Worm (Caenorhabditis elegans): ENCODE results near the gene T24C2.3.

T24C2.3 gene

DNA sequence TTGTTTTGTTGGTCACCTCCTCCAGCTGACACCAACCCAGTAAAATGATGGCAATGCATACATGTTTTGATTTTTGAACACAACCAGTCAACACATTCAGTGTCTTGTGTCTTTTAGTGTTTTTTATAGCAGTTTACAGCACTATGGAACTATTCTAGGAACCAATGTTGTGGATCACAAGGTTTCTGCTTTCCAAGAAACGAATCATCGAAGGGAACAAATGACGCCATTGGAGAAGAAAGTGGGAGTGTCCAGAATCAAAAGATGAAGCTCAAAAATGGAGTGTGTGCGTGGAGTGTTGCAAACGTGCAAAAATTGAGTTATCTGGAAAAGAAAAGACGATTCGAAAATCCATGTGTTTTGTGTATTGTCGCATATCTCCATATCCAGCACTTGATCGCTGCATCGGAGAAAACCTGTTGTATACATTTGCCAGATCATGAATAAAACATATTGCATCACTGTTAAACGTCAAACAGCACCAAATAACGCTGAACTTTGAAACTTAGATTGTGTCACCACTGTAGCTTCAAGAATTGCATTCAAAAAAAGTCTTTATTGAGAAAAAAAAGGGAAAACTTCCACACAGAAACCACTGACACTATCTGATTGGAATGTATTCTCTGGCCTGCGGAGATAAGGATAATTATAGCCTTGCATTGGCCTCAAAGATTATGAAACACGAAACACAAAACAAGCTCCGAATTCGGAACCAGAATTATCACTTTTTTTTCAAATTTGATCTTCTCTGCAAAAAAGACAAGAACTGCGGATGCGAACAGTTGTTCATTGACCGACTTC is 19.2 kb downstream of the T24C2.3 start:
- TF ChIP-seq ceh-83 (GFP tag; optimal IDR thresholded peaks at IDR 0.05): no peak
- no peak for TF ChIP-seq lsy-2 (tag; optimal IDR thresholded peaks at IDR 0.05)
- no peak for TF ChIP-seq sptf-1 (tag; optimal IDR thresholded peaks at IDR 0.05)
- no peak for TF ChIP-seq elt-3 (tag; optimal IDR thresholded peaks at IDR 0.05)
- TF ChIP-seq elt-1 (tag; optimal IDR thresholded peaks at IDR 0.05; ENCODE audit: borderline replicate concordance, insufficient read depth): peak; percentile 87
- TF ChIP-seq hlh-1 (tag; optimal IDR thresholded peaks at IDR 0.05): peak; percentile 48
- no peak for TF ChIP-seq tbx-8 (GFP tag; optimal IDR thresholded peaks at IDR 0.05)
- TF ChIP-seq nhr-12 (tag; optimal IDR thresholded peaks at IDR 0.05): no peak
- TF ChIP-seq sem-2 (GFP tag; optimal IDR thresholded peaks at IDR 0.05): no peak
- no peak for TF ChIP-seq pha-4 (tag; optimal IDR thresholded peaks at IDR 0.05)
- TF ChIP-seq mls-2 (tag; optimal IDR thresholded peaks at IDR 0.05): no peak
- no peak for TF ChIP-seq mab-5 (tag; optimal IDR thresholded peaks at IDR 0.05)
- TF ChIP-seq mep-1 (tag; optimal IDR thresholded peaks at IDR 0.05): no peak
- peak; percentile 53 for TF ChIP-seq unc-62 (GFP tag; optimal IDR thresholded peaks at IDR 0.05)

- TF ChIP-seq ceh-39 (tag; optimal IDR thresholded peaks at IDR 0.05) (no peak), mab-5 (tag; optimal IDR thresholded peaks at IDR 0.05) (no peak), ceh-43 (GFP tag; optimal IDR thresholded peaks at IDR 0.05) (no peak), lin-13 (tag; optimal IDR thresholded peaks at IDR 0.05) (no peak), M03D4.4 (tag; optimal IDR thresholded peaks at IDR 0.05) (no peak), cnd-1 (tag; optimal IDR thresholded peaks at IDR 0.05) (no peak), ces-1 (GFP tag; optimal IDR thresholded peaks at IDR 0.05) (no peak), lsy-2 (tag; optimal IDR thresholded peaks at IDR 0.05) (no peak), pha-4 (tag; optimal IDR thresholded peaks at IDR 0.05) (no peak), nhr-2 (tag; optimal IDR thresholded peaks at IDR 0.05) (no peak)
Observed at ce11 chrX:14563818-14564217, 20.5 kb downstream of the T24C2.3 start.

- TF ChIP-seq pha-4 (tag; optimal IDR thresholded peaks at IDR 0.05): no peak
- TF ChIP-seq mab-5 (tag; optimal IDR thresholded peaks at IDR 0.05): no peak
- TF ChIP-seq lsy-2 (tag; optimal IDR thresholded peaks at IDR 0.05): no peak
- no peak for TF ChIP-seq nhr-2 (tag; optimal IDR thresholded peaks at IDR 0.05)
- no peak for TF ChIP-seq lin-13 (tag; optimal IDR thresholded peaks at IDR 0.05)
- TF ChIP-seq mls-2 (tag; optimal IDR thresholded peaks at IDR 0.05): no peak
- no peak for TF ChIP-seq ceh-39 (tag; optimal IDR thresholded peaks at IDR 0.05)
- no peak for TF ChIP-seq ceh-83 (GFP tag; optimal IDR thresholded peaks at IDR 0.05)
- no peak for TF ChIP-seq unc-62 (GFP tag; optimal IDR thresholded peaks at IDR 0.05)
Observed at ce11 chrX:14565245-14565644, 21.9 kb downstream of the T24C2.3 start.

DNA sequence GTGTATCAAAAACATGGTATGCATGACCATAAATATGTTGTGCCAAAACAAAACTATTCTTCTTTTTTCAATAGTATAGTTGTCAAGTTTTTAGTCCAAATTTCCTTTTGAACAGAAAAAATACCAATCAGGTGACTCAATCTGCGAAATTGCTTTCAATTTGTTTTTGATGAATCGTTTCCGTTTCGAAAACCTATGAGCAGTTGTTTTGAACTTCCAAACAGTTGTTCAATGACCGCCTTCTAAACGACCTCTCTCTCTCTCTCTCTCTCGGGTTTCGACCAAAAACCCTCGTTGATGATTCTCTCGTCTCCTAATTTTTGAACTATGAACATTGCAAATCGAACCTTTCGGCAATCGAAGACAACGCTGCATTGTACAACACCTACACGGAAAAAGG is 22.7 kb downstream of the T24C2.3 start:
- TF ChIP-seq drap-1 (GFP tag; optimal IDR thresholded peaks at IDR 0.05): no peak
- TF ChIP-seq hlh-1 (tag; optimal IDR thresholded peaks at IDR 0.05): peak; percentile 95
- TF ChIP-seq unc-62 (GFP tag; optimal IDR thresholded peaks at IDR 0.05): peak; percentile 45
- no peak for TF ChIP-seq snpc-4 (tag; optimal IDR thresholded peaks at IDR 0.05)
- peak; percentile 24 for TF ChIP-seq unc-120 (tag; optimal IDR thresholded peaks at IDR 0.05; ENCODE audit: poor library complexity, severe bottlenecking)

- TF ChIP-seq nhr-2 (tag; optimal IDR thresholded peaks at IDR 0.05): no peak
- TF ChIP-seq nhr-76 (tag; optimal IDR thresholded peaks at IDR 0.05): no peak
- no peak for TF ChIP-seq M03D4.4 (tag; optimal IDR thresholded peaks at IDR 0.05)
- no peak for TF ChIP-seq lin-32 (GFP tag; optimal IDR thresholded peaks at IDR 0.05)
- no peak for TF ChIP-seq mls-2 (tag; optimal IDR thresholded peaks at IDR 0.05)
- TF ChIP-seq pha-4 (tag; optimal IDR thresholded peaks at IDR 0.05): no peak
- TF ChIP-seq snpc-4 (tag; optimal IDR thresholded peaks at IDR 0.05): no peak
- TF ChIP-seq zip-8 (tag; optimal IDR thresholded peaks at IDR 0.05): no peak
- TF ChIP-seq ztf-11 (tag; optimal IDR thresholded peaks at IDR 0.05): no peak
- no peak for TF ChIP-seq bed-3 (GFP tag; optimal IDR thresholded peaks at IDR 0.05)
- TF ChIP-seq elt-1 (tag; optimal IDR thresholded peaks at IDR 0.05; ENCODE audit: borderline replicate concordance, insufficient read depth): no peak
- no peak for TF ChIP-seq cnd-1 (tag; optimal IDR thresholded peaks at IDR 0.05)
- no peak for TF ChIP-seq nhr-12 (tag; optimal IDR thresholded peaks at IDR 0.05)
- TF ChIP-seq unc-39 (tag; optimal IDR thresholded peaks at IDR 0.05): no peak
- TF ChIP-seq unc-120 (tag; optimal IDR thresholded peaks at IDR 0.05; ENCODE audit: poor library complexity, severe bottlenecking): no peak
- no peak for TF ChIP-seq ceh-83 (GFP tag; optimal IDR thresholded peaks at IDR 0.05)
- no peak for TF ChIP-seq blmp-1 (tag; optimal IDR thresholded peaks at IDR 0.05)
Observed at ce11 chrX:14568258-14568763, 25.0 kb downstream of the T24C2.3 start.

Data from whole organism, mixed stage, embryonic.